Fruit fly (Drosophila melanogaster): ENCODE measurements around the gene CG43348.
A peak's percentile ranks its signal among the peaks of the same experiment; 100 is the strongest.

Gene CG43348

DNA sequence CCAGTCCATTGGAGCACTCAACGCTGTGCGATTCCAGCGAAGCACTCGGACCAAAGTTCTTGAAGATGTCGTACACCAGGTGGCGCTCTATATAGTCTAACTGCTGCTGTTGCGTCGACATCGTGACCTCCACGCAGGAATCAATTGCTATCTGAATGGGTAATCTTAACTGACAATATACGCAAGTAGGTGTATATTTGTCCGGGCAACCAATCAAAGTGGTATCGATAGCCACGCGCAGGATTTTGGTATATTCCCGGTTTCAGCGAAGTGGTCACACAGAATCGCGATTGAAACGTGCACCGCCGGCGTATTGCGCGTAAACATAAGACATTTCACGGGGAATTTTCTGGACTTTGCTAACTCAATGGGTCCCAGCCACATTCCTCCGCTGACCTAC lies 15.4 kb upstream of the CG43348 start, which contains the start of the genes CG5126 and Tgt (continued):
- TF ChIP-seq CG9932 (GFP tag; IDR thresholded peaks at IDR 0.05) (no peak), CG10209 (GFP tag; optimal IDR thresholded peaks at IDR 0.05) (no peak), Sox100B (GFP tag; optimal IDR thresholded peaks at IDR 0.05) (no peak), CG17385 (GFP tag; optimal IDR thresholded peaks at IDR 0.05) (no peak), gfzf (GFP tag; optimal IDR thresholded peaks at IDR 0.05) (peak; percentile 80), CG6689 (GFP tag; IDR thresholded peaks at IDR 0.05) (no peak), CG18764 (GFP tag; optimal IDR thresholded peaks at IDR 0.05) (no peak), CG31441 (GFP tag; IDR thresholded peaks at IDR 0.05) (no peak), Neu2 (GFP tag; optimal IDR thresholded peaks at IDR 0.05; ENCODE audit: borderline replicate concordance) (no peak), abd-A (tag; optimal IDR thresholded peaks at IDR 0.05) (no peak), pum (GFP tag; optimal IDR thresholded peaks at IDR 0.05) (no peak), TFAM (GFP tag; optimal IDR thresholded peaks at IDR 0.05) (no peak), CG8924 (tag; optimal IDR thresholded peaks at IDR 0.05) (no peak), Stat92E (GFP tag; optimal IDR thresholded peaks at IDR 0.05) (no peak), CG8359 (GFP tag; optimal IDR thresholded peaks at IDR 0.05; ENCODE audit: borderline replicate concordance) (no peak), Scr (GFP tag; IDR thresholded peaks at IDR 0.05; ENCODE audit: partially characterized antibody) (peak; percentile 59), Mes4 (GFP tag; optimal IDR thresholded peaks at IDR 0.05) (no peak), lmd (GFP tag; IDR thresholded peaks at IDR 0.05) (no peak), bcd (GFP tag; optimal IDR thresholded peaks at IDR 0.05) (no peak), eve (GFP tag; optimal IDR thresholded peaks at IDR 0.05) (no peak), fd102C (GFP tag; optimal IDR thresholded peaks at IDR 0.05) (no peak), Med (GFP tag) (peak; percentile 60), grn (GFP tag; optimal IDR thresholded peaks at IDR 0.05) (peak; percentile 87), Fer1 (GFP tag; optimal IDR thresholded peaks at IDR 0.05) (peak; percentile 8), ro (GFP tag; IDR thresholded peaks at IDR 0.05) (no peak), Lim3 (GFP tag; IDR thresholded peaks at IDR 0.05) (no peak), Elba2 (GFP tag; optimal IDR thresholded peaks at IDR 0.05) (no peak), Atf3 (GFP tag; optimal IDR thresholded peaks at IDR 0.05) (no peak), Chrac-16 (GFP tag; optimal IDR thresholded peaks at IDR 0.05) (no peak), CG2116 (GFP tag; optimal IDR thresholded peaks at IDR 0.05) (peak; percentile 68), CG4282 (GFP tag; optimal IDR thresholded peaks at IDR 0.05) (no peak), sob (GFP tag; IDR thresholded peaks at IDR 0.05) (no peak), gsb-n (tag; optimal IDR thresholded peaks at IDR 0.05) (no peak), CG16863 (GFP tag; optimal IDR thresholded peaks at IDR 0.05) (no peak), Nf-YA (GFP tag; IDR thresholded peaks at IDR 0.05) (no peak), HLH4C (GFP tag; IDR thresholded peaks at IDR 0.05; ENCODE audit: partially characterized antibody) (peak; percentile 37; the same call in 1 of the 3 replicates), CG34224 (GFP tag; IDR thresholded peaks at IDR 0.05; ENCODE audit: partially characterized antibody) (peak; percentile 56), gt (GFP tag; IDR thresholded peaks at IDR 0.05) (no peak), NC2α (GFP tag; optimal IDR thresholded peaks at IDR 0.05) (no peak), esg (GFP tag; conservative IDR thresholded peaks at IDR 0.05) (no peak), ac (GFP tag; optimal IDR thresholded peaks at IDR 0.05) (no peak), CG6854 (GFP tag; optimal IDR thresholded peaks at IDR 0.05) (no peak), CG6683 (GFP tag; optimal IDR thresholded peaks at IDR 0.05) (no peak), CG7963 (GFP tag; IDR thresholded peaks at IDR 0.05; ENCODE audit: partially characterized antibody) (peak; percentile 47; the same call in 2 of the 3 replicates), CG10654 (GFP tag; optimal IDR thresholded peaks at IDR 0.05) (no peak), Rx (GFP tag; IDR thresholded peaks at IDR 0.05) (no peak), Dll (GFP tag; IDR thresholded peaks at IDR 0.05; ENCODE audit: partially characterized antibody) (peak; percentile 68; the same call in 2 of the 4 replicates), CG30431 (GFP tag; optimal IDR thresholded peaks at IDR 0.05) (no peak), HLH54F (GFP tag; optimal IDR thresholded peaks at IDR 0.05) (no peak), CG11398 (GFP tag; optimal IDR thresholded peaks at IDR 0.05) (no peak), row (GFP tag; IDR thresholded peaks at IDR 0.05) (no peak)

Measured in whole organism, embryonic.